Worm (Caenorhabditis elegans) whole organism, young adult: ENCODE results near the gene sre-48.

Experiments
- B0035.1 ChIP-seq: sonication (generic microtip); optimal IDR thresholded peaks from 2 replicates; lab custom pipeline; 2016; ENCODE audit warnings: missing genetic modification characterization, mild to moderate bottlenecking, missing compliant biosample characterization, missing genotype, missing genetic modification reagents
- C06A6.2 ChIP-seq: fragments of 200-800 bp; sonication (Bioruptor generic); conservative IDR thresholded peaks from 2 replicates; pipeline ENCODE4 v1.3.6; 2022; ENCODE audit warnings: missing genetic modification characterization, missing compliant biosample characterization
- C17E4.6 ChIP-seq: fragments of 200-800 bp; sonication (Bioruptor generic); IDR thresholded peaks from 2 replicates; pipeline ENCODE4 v1.3.6; 2022; ENCODE audit warnings: missing genetic modification reagents, missing genetic modification characterization, missing compliant biosample characterization
- F22D6.2 ChIP-seq: sonication (generic microtip); optimal IDR thresholded peaks from 2 replicates; lab custom pipeline; 2016; ENCODE audit warnings: mild to moderate bottlenecking, missing genetic modification characterization, missing compliant biosample characterization
- F23B12.7 ChIP-seq: sonication (generic microtip); optimal IDR thresholded peaks from 2 replicates; lab custom pipeline; 2017; ENCODE audit warnings: missing genetic modification characterization, mild to moderate bottlenecking, missing compliant biosample characterization, antibody characterized with exemption, moderate library complexity; ENCODE audit not compliant: insufficient read depth
- F37B4.10 ChIP-seq: fragments of 200-800 bp; sonication (Bioruptor generic); IDR thresholded peaks from 2 replicates; pipeline ENCODE4 v1.3.6; 2022; ENCODE audit warnings: missing genetic modification characterization, missing compliant biosample characterization
- F49E8.2 ChIP-seq: sonication (generic microtip); optimal IDR thresholded peaks from 3 replicates; lab custom pipeline; 2017; ENCODE audit warnings: missing genetic modification characterization, mild to moderate bottlenecking, missing compliant biosample characterization, antibody characterized with exemption, moderate library complexity; ENCODE audit not compliant: insufficient read depth
- F57C9.4 ChIP-seq: sonication (generic microtip); optimal IDR thresholded peaks from 2 replicates; lab custom pipeline; 2017; ENCODE audit warnings: mild to moderate bottlenecking, missing genetic modification characterization, missing compliant biosample characterization
- Y53G8AR.9 ChIP-seq: fragments of 200-800 bp; sonication (Bioruptor generic); conservative IDR thresholded peaks from 2 replicates; pipeline ENCODE4 v1.3.6; 2022; ENCODE audit warnings: missing genetic modification reagents, missing genetic modification characterization, missing compliant biosample characterization
- Y95B8A.8 ChIP-seq: fragments of 200-800 bp; sonication (Bioruptor generic); IDR thresholded peaks from 2 replicates; pipeline ENCODE4 v1.3.6; 2022; ENCODE audit warnings: missing genetic modification reagents, missing genetic modification characterization, missing compliant biosample characterization
- ama-1 ChIP-seq, 3 experiments: fragments of 150-350 bp in 1 of 3; sonication (generic microtip) in 2 of 3; optimal IDR thresholded peaks; 2 replicates each; lab custom pipeline; 2014 to 2018; ENCODE audit warnings: missing biosample characterization in 2 of 3, missing genetic modification characterization in 2 of 3, missing genetic modification reagents in 2 of 3
- atf-7 ChIP-seq: sonication (generic microtip); optimal IDR thresholded peaks from 2 replicates; lab custom pipeline; 2017; ENCODE audit warnings: mild to moderate bottlenecking, missing genetic modification characterization, missing compliant biosample characterization
- attf-6 ChIP-seq: fragments of 200-800 bp; sonication (Bioruptor generic); IDR thresholded peaks from 2 replicates; pipeline ENCODE4 v1.3.6; 2022; ENCODE audit warnings: missing genetic modification reagents, missing genetic modification characterization, missing compliant biosample characterization
- bed-1 ChIP-seq: fragments of 200-800 bp; sonication (Bioruptor generic); IDR thresholded peaks from 2 replicates; pipeline ENCODE4 v1.3.6; 2022; ENCODE audit warnings: missing genetic modification reagents, missing genetic modification characterization, missing compliant biosample characterization
- bed-2 ChIP-seq: fragments of 200-800 bp; sonication (Bioruptor generic); IDR thresholded peaks from 2 replicates; pipeline ENCODE4 v1.3.6; 2022; ENCODE audit warnings: missing genetic modification reagents, missing genetic modification characterization, missing compliant biosample characterization
- ccch-3 ChIP-seq: fragments of 200-800 bp; sonication (Bioruptor generic); optimal IDR thresholded peaks from 2 replicates; lab custom pipeline; 2018; ENCODE audit warnings: mild to moderate bottlenecking, missing genetic modification characterization, missing compliant biosample characterization
- ceh-58 ChIP-seq: fragments of 200-800 bp; sonication (Bioruptor generic); IDR thresholded peaks from 2 replicates; pipeline ENCODE4 v1.3.6; 2022; ENCODE audit warnings: missing genetic modification characterization, missing compliant biosample characterization
- chd-7 ChIP-seq: sonication (generic microtip); optimal IDR thresholded peaks from 2 replicates; lab custom pipeline; 2016; ENCODE audit warnings: mild to moderate bottlenecking, missing genetic modification characterization, moderate library complexity, missing compliant biosample characterization
- dpff-1 ChIP-seq: sonication (generic microtip); optimal IDR thresholded peaks from 2 replicates; lab custom pipeline; 2017; ENCODE audit warnings: mild to moderate bottlenecking, missing genetic modification characterization, missing compliant biosample characterization
- ets-4 ChIP-seq: fragments of 200-800 bp; sonication (Bioruptor generic); optimal IDR thresholded peaks from 2 replicates; lab custom pipeline; 2018; ENCODE audit warnings: mild to moderate bottlenecking, missing genetic modification characterization, missing compliant biosample characterization
- hmg-1.2 ChIP-seq: fragments of 200-800 bp; sonication (Bioruptor generic); IDR thresholded peaks from 2 replicates; pipeline ENCODE4 v1.3.6; 2022; ENCODE audit warnings: missing genetic modification reagents, missing genetic modification characterization, missing compliant biosample characterization
- lag-1 ChIP-seq: fragments of 200-800 bp; sonication (Bioruptor generic); IDR thresholded peaks from 2 replicates; pipeline ENCODE4 v1.3.6; 2022; ENCODE audit warnings: missing genetic modification reagents, missing genetic modification characterization, missing compliant biosample characterization
- let-607 ChIP-seq, 2 experiments: fragments of 200-800 bp in 1 of 2; sonication (Bioruptor generic) in 1 of 2; sonication (generic microtip) in 1 of 2; optimal IDR thresholded peaks; 2 replicates each; lab custom pipeline; 2016 to 2018; ENCODE audit warnings: mild to moderate bottlenecking in 2 of 2, missing compliant biosample characterization in 2 of 2, missing genetic modification characterization in 2 of 2, moderate library complexity in 2 of 2, missing genotype in 1 of 2
- lsy-27 ChIP-seq: sonication (generic microtip); optimal IDR thresholded peaks from 2 replicates; lab custom pipeline; 2017; ENCODE audit warnings: missing genetic modification characterization, mild to moderate bottlenecking, missing compliant biosample characterization, antibody characterized with exemption, missing genotype, borderline replicate concordance; ENCODE audit not compliant: insufficient read depth
- madf-10 ChIP-seq: sonication (generic microtip); optimal IDR thresholded peaks from 2 replicates; lab custom pipeline; 2016; ENCODE audit warnings: mild to moderate bottlenecking, missing genetic modification characterization, missing compliant biosample characterization
- mel-28 ChIP-seq: sonication (generic microtip); optimal IDR thresholded peaks from 2 replicates; lab custom pipeline; 2016; ENCODE audit warnings: borderline replicate concordance, mild to moderate bottlenecking, missing genetic modification characterization, missing compliant biosample characterization
- nfya-1 ChIP-seq: sonication (generic microtip); optimal IDR thresholded peaks from 2 replicates; lab custom pipeline; 2017; ENCODE audit warnings: antibody characterized with exemption, missing compliant biosample characterization, missing genetic modification characterization, borderline replicate concordance; ENCODE audit not compliant: insufficient read depth
- nhr-120 ChIP-seq: fragments of 200-800 bp; sonication (Bioruptor generic); IDR thresholded peaks from 2 replicates; pipeline ENCODE4 v1.3.6; 2022; ENCODE audit warnings: missing genetic modification characterization, missing compliant biosample characterization
- nhr-80 ChIP-seq: sonication (generic microtip); optimal IDR thresholded peaks from 2 replicates; lab custom pipeline; 2016; ENCODE audit warnings: missing genetic modification characterization, missing compliant biosample characterization
- nhr-90 ChIP-seq: sonication (generic microtip); optimal IDR thresholded peaks from 2 replicates; lab custom pipeline; 2016; ENCODE audit warnings: missing genotype, mild to moderate bottlenecking, missing genetic modification characterization, missing compliant biosample characterization
- rec-8 ChIP-seq, 2 experiments: sonication (generic microtip); optimal IDR thresholded peaks; 2 replicates each; lab custom pipeline; 2016; ENCODE audit warnings: mild to moderate bottlenecking in 2 of 2, missing genetic modification characterization in 2 of 2, missing genetic modification reagents in 2 of 2, missing genotype in 2 of 2, missing biosample characterization in 1 of 2, missing compliant biosample characterization in 1 of 2, moderate library complexity in 1 of 2
- snpc-1.1 ChIP-seq: sonication (generic microtip); optimal IDR thresholded peaks from 2 replicates; lab custom pipeline; 2017; ENCODE audit warnings: missing genetic modification characterization, mild to moderate bottlenecking, missing compliant biosample characterization, antibody characterized with exemption, moderate library complexity, missing genotype, missing genetic modification reagents; ENCODE audit not compliant: insufficient read depth
- snpc-4 ChIP-seq, 5 experiments: fragments of 150-350 bp in 1 of 5; sonication (generic microtip) in 4 of 5; optimal IDR thresholded peaks; 2 replicates each; lab custom pipeline; 2014 to 2018; ENCODE audit warnings: missing genetic modification characterization in 5 of 5, missing biosample characterization in 3 of 5, antibody characterized with exemption in 2 of 5, mild to moderate bottlenecking in 2 of 5, missing compliant biosample characterization in 2 of 5, missing genotype in 2 of 5, moderate library complexity in 2 of 5, missing genetic modification reagents in 1 of 5
- somi-1 ChIP-seq: fragments of 200-800 bp; sonication (Bioruptor generic); optimal IDR thresholded peaks from 2 replicates; lab custom pipeline; 2018; ENCODE audit warnings: mild to moderate bottlenecking, missing genetic modification characterization, missing compliant biosample characterization
- tbp1 ChIP-seq: fragments of 200-800 bp; sonication (Bioruptor generic); optimal IDR thresholded peaks from 2 replicates; lab custom pipeline; 2018; ENCODE audit warnings: mild to moderate bottlenecking, missing genetic modification characterization, missing compliant biosample characterization
- unc-62 ChIP-seq: fragments of 150-350 bp; optimal IDR thresholded peaks from 2 replicates; lab custom pipeline; 2014; ENCODE audit warnings: missing biosample characterization, missing genetic modification reagents, missing genetic modification characterization
- zfh-2 ChIP-seq: fragments of 200-800 bp; sonication (Bioruptor generic); conservative IDR thresholded peaks from 2 replicates; pipeline ENCODE4 v1.3.6; 2022; ENCODE audit warnings: missing genetic modification reagents, missing genetic modification characterization, missing compliant biosample characterization
- ztf-18 ChIP-seq: sonication (generic microtip); optimal IDR thresholded peaks from 2 replicates; lab custom pipeline; 2016; ENCODE audit warnings: missing genotype, mild to moderate bottlenecking, missing genetic modification characterization, missing compliant biosample characterization
- ztf-26 ChIP-seq: sonication (generic microtip); optimal IDR thresholded peaks from 2 replicates; lab custom pipeline; 2017; ENCODE audit warnings: missing genetic modification characterization, missing compliant biosample characterization

The sre-48 gene

ce11 chrII:13974136-13974535, 5.5 kb downstream of the sre-48 start:
- TF ChIP-seq F22D6.2 (tag; lab: Kevin White, UChicago): no peak
- TF ChIP-seq B0035.1 (tag; lab: Kevin White, UChicago): no peak
- no peak for TF ChIP-seq nfya-1 (tag; lab: Kevin White, UChicago)
- TF ChIP-seq ets-4 (GFP tag; lab: Kevin White, UChicago): no peak

ce11 chrII:13973514-13973913, 6.2 kb downstream of the sre-48 start, which contains the start of gene Y39G8B.1:
TSS of gene Y39G8B.1 (minus strand) at chrII:13973812.
- TF ChIP-seq nhr-120 (GFP tag; lab: Robert Waterston, UW): no peak
- no peak for TF ChIP-seq lag-1
- TF ChIP-seq nhr-80 (tag; lab: Kevin White, UChicago): peak; percentile 55
- TF ChIP-seq bed-2 (GFP tag; lab: Robert Waterston, UW): no peak
- no peak for TF ChIP-seq F57C9.4 (tag; lab: Kevin White, UChicago)
- TF ChIP-seq B0035.1 (tag; lab: Kevin White, UChicago): no peak
- TF ChIP-seq F49E8.2 (tag; lab: Kevin White, UChicago): no peak
- no peak for TF ChIP-seq zfh-2
- no peak for TF ChIP-seq ceh-58 (GFP tag; lab: Robert Waterston, UW)
- TF ChIP-seq F23B12.7 (tag; lab: Kevin White, UChicago): no peak
- TF ChIP-seq madf-10 (tag; lab: Kevin White, UChicago): no peak
- TF ChIP-seq somi-1 (GFP tag; lab: Kevin White, UChicago): no peak
- no peak for TF ChIP-seq Y95B8A.8 (GFP tag; lab: Robert Waterston, UW)
- TF ChIP-seq snpc-4 (GFP tag; optimal IDR thresholded peaks at IDR 0.05; lab: Kevin White, UChicago): no peak
- TF ChIP-seq snpc-4 (tag; optimal IDR thresholded peaks at IDR 0.05; lab: Kevin White, UChicago): peak in 1 of 4 experiments; percentile 8
- TF ChIP-seq atf-7 (tag; lab: Kevin White, UChicago): no peak
- no peak for TF ChIP-seq rec-8 (tag; optimal IDR thresholded peaks at IDR 0.05; lab: Kevin White, UChicago)
- peak; percentile 52 to 64 for TF ChIP-seq let-607 (tag; optimal IDR thresholded peaks at IDR 0.05; lab: Kevin White, UChicago)
- no peak for TF ChIP-seq C06A6.2 (GFP tag; lab: Robert Waterston, UW)
- no peak for TF ChIP-seq lsy-27 (tag; lab: Kevin White, UChicago)
- no peak for TF ChIP-seq unc-62 (GFP tag; lab: Kevin White, UChicago)

DNA sequence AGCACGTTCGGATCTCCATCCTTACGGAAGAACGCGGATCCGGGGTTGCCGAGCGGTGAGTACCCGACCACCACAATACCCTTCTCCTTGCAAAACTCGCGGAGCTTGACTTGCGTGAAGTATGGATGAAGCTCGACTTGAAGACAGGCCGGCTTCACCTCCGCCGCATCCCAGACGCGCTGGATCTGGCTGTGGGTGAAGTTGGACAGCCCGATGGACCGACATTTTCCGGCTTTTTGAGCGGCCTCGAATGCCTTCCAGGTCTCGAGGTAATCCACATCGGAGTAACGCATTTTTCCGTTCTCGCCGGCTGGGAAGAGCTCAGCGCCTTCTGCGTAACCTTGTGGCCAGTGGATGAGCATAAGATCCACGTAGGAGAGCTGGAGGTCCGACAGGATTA, 7.5 kb downstream of the sre-48 start:
- TF ChIP-seq hmg-1.2 (GFP tag; lab: Robert Waterston, UW) (no peak), C17E4.6 (GFP tag; lab: Robert Waterston, UW) (no peak), nhr-90 (no peak), ccch-3 (GFP tag; lab: Kevin White, UChicago) (no peak), dpff-1 (tag; lab: Kevin White, UChicago) (no peak), ama-1 (optimal IDR thresholded peaks at IDR 0.05; lab: Kevin White, UChicago) (no peak), ama-1 (GFP tag; optimal IDR thresholded peaks at IDR 0.05; lab: Kevin White, UChicago) (no peak), ztf-18 (tag; lab: Kevin White, UChicago) (no peak), snpc-1.1 (no peak), bed-1 (no peak), Y53G8AR.9 (no peak), ztf-26 (tag; lab: Kevin White, UChicago) (no peak), chd-7 (tag; lab: Kevin White, UChicago) (no peak), zfh-2 (peak; percentile 55; the same call in 1 of the 2 replicates), tbp1 (GFP tag; lab: Kevin White, UChicago) (no peak), mel-28 (tag; lab: Kevin White, UChicago) (no peak), attf-6 (GFP tag; lab: Robert Waterston, UW) (no peak), F37B4.10 (GFP tag; lab: Robert Waterston, UW) (0 out of 2 replicates have a peak, but pooled peaks have one; percentile 84)
